Fruit fly (Drosophila melanogaster) whole organism, pupa: Measurements from ENCODE around the gene Mst84B.

Experiments
- CG10348 ChIP-seq: fragments of 200-800 bp; sonication (Bioruptor generic); IDR thresholded peaks from 2 replicates; pipeline ENCODE4 v1.3.6; 2022; ENCODE audit warnings: missing biosample characterization, missing genetic modification characterization
- CG12605 ChIP-seq: fragments of 200-800 bp; sonication (Bioruptor generic); IDR thresholded peaks from 2 replicates; pipeline ENCODE4 v1.3.6; 2022; ENCODE audit warnings: missing biosample characterization, missing genetic modification characterization
- CG13204 ChIP-seq: fragments of 200-800 bp; sonication (Bioruptor generic); optimal IDR thresholded peaks from 2 replicates; lab custom pipeline; 2018; ENCODE audit warnings: missing biosample characterization, mild to moderate bottlenecking, missing genetic modification characterization, moderate library complexity
- CG15710 ChIP-seq: fragments of 200-800 bp; sonication (Bioruptor generic); optimal IDR thresholded peaks from 2 replicates; lab custom pipeline; 2018; ENCODE audit warnings: missing biosample characterization, mild to moderate bottlenecking, missing genetic modification characterization, moderate library complexity
- CG4496 ChIP-seq: fragments of 200-800 bp; sonication (Bioruptor generic); IDR thresholded peaks from 3 replicates; pipeline ENCODE4 v1.3.6; 2022; ENCODE audit warnings: missing biosample characterization, missing genetic modification characterization
- D1 ChIP-seq: fragments of 200-800 bp; sonication (Bioruptor generic); optimal IDR thresholded peaks from 2 replicates; lab custom pipeline; 2018; ENCODE audit warnings: missing biosample characterization, mild to moderate bottlenecking, missing genetic modification characterization, moderate library complexity
- EcR ChIP-seq: fragments of 200-800 bp; sonication (Bioruptor generic); optimal IDR thresholded peaks from 3 replicates; lab custom pipeline; 2019; ENCODE audit warnings: missing biosample characterization, missing genetic modification characterization, mild to moderate bottlenecking, moderate library complexity, missing genetic modification reagents
- Snoo ChIP-seq: fragments of 200-800 bp; sonication (Bioruptor generic); optimal IDR thresholded peaks from 3 replicates; lab custom pipeline; 2017; ENCODE audit warnings: missing biosample characterization, mild to moderate bottlenecking, missing genetic modification characterization, inconsistent platforms
- fd96Ca ChIP-seq: fragments of 200-800 bp; sonication (Bioruptor generic); IDR thresholded peaks from 3 replicates; pipeline ENCODE4 v1.3.6; 2022; ENCODE audit warnings: missing biosample characterization, missing genetic modification characterization

- TF ChIP-seq Snoo (tag; lab: Kevin White, UChicago) (no peak), CG15710 (tag; lab: Kevin White, UChicago) (no peak), CG4496 (GFP tag; lab: Robert Waterston, UW) (no peak), CG12605 (no peak), EcR (GFP tag; lab: Kevin White, UChicago) (no peak), CG13204 (no peak), fd96Ca (GFP tag; lab: Robert Waterston, UW) (no peak), D1 (no peak), CG10348 (GFP tag; lab: Robert Waterston, UW) (no peak)
These were observed 25.9 kb downstream of the Mst84B start for dm6 chr3R:7087904-7088303.
